Worm (Caenorhabditis elegans) whole organism, young adult: Measurements from ENCODE around the gene chc-1.

Source experiments
- B0019.2 ChIP-seq: fragments of 200-800 bp; sonication (Bioruptor generic); conservative IDR thresholded peaks from 2 replicates; pipeline ENCODE4 v1.3.6; 2022; ENCODE audit warnings: missing genetic modification reagents, missing genetic modification characterization, missing compliant biosample characterization
- B0261.1 ChIP-seq: sonication (generic microtip); optimal IDR thresholded peaks from 2 replicates; lab custom pipeline; 2016; ENCODE audit warnings: mild to moderate bottlenecking, missing genetic modification characterization, moderate library complexity, missing compliant biosample characterization
- B0336.3 ChIP-seq: fragments of 200-800 bp; sonication (Bioruptor generic); IDR thresholded peaks from 2 replicates; pipeline ENCODE4 v1.3.6; 2022; ENCODE audit warnings: missing genetic modification characterization, missing compliant biosample characterization
- C06A6.2 ChIP-seq: fragments of 200-800 bp; sonication (Bioruptor generic); conservative IDR thresholded peaks from 2 replicates; pipeline ENCODE4 v1.3.6; 2022; ENCODE audit warnings: missing genetic modification characterization, missing compliant biosample characterization
- C17E4.6 ChIP-seq: fragments of 200-800 bp; sonication (Bioruptor generic); IDR thresholded peaks from 2 replicates; pipeline ENCODE4 v1.3.6; 2022; ENCODE audit warnings: missing genetic modification reagents, missing genetic modification characterization, missing compliant biosample characterization
- F10E7.11 ChIP-seq: sonication (generic microtip); optimal IDR thresholded peaks from 2 replicates; lab custom pipeline; 2017; ENCODE audit warnings: mild to moderate bottlenecking, missing genetic modification characterization, moderate library complexity, missing compliant biosample characterization
- F23B12.7 ChIP-seq: sonication (generic microtip); optimal IDR thresholded peaks from 2 replicates; lab custom pipeline; 2017; ENCODE audit warnings: missing genetic modification characterization, mild to moderate bottlenecking, missing compliant biosample characterization, antibody characterized with exemption, moderate library complexity; ENCODE audit not compliant: insufficient read depth
- F33H1.4 ChIP-seq: fragments of 200-800 bp; sonication (Bioruptor generic); IDR thresholded peaks from 2 replicates; pipeline ENCODE4 v1.3.6; 2022; ENCODE audit warnings: missing genetic modification reagents, missing genetic modification characterization, missing compliant biosample characterization
- F39B2.1 ChIP-seq: fragments of 200-800 bp; sonication (Bioruptor generic); IDR thresholded peaks from 2 replicates; pipeline ENCODE4 v1.3.6; 2022; ENCODE audit warnings: missing genetic modification reagents, missing genetic modification characterization, missing compliant biosample characterization
- F55B11.4 ChIP-seq: sonication (generic microtip); optimal IDR thresholded peaks from 2 replicates; lab custom pipeline; 2016; ENCODE audit warnings: missing compliant biosample characterization, missing genetic modification characterization, borderline replicate concordance; ENCODE audit not compliant: insufficient read depth
- F57A8.1 ChIP-seq: fragments of 200-800 bp; sonication (Bioruptor generic); optimal IDR thresholded peaks from 2 replicates; lab custom pipeline; 2018; ENCODE audit warnings: mild to moderate bottlenecking, missing genetic modification characterization, moderate library complexity, missing compliant biosample characterization
- F57C9.4 ChIP-seq: sonication (generic microtip); optimal IDR thresholded peaks from 2 replicates; lab custom pipeline; 2017; ENCODE audit warnings: mild to moderate bottlenecking, missing genetic modification characterization, missing compliant biosample characterization
- K12H6.12 ChIP-seq: fragments of 200-800 bp; sonication (Bioruptor generic); optimal IDR thresholded peaks from 2 replicates; lab custom pipeline; 2018; ENCODE audit warnings: mild to moderate bottlenecking, missing genetic modification characterization, missing compliant biosample characterization
- T26A5.8 ChIP-seq: sonication (generic microtip); optimal IDR thresholded peaks from 2 replicates; lab custom pipeline; 2016; ENCODE audit warnings: missing genetic modification characterization, missing compliant biosample characterization
- Y53F4B.3 ChIP-seq: fragments of 200-800 bp; sonication (Bioruptor generic); IDR thresholded peaks from 2 replicates; pipeline ENCODE4 v1.3.6; 2022; ENCODE audit warnings: missing genetic modification reagents, missing genetic modification characterization, missing compliant biosample characterization
- Y56A3A.18 ChIP-seq: fragments of 200-800 bp; sonication (Bioruptor generic); IDR thresholded peaks from 2 replicates; pipeline ENCODE4 v1.3.6; 2022; ENCODE audit warnings: missing genetic modification reagents, missing genetic modification characterization, missing compliant biosample characterization
- Y79H2A.3 ChIP-seq: fragments of 200-800 bp; sonication (Bioruptor generic); conservative IDR thresholded peaks from 2 replicates; pipeline ENCODE4 v1.3.6; 2022; ENCODE audit warnings: missing genetic modification reagents, missing genetic modification characterization, missing compliant biosample characterization
- ama-1 ChIP-seq, 3 experiments: fragments of 150-350 bp in 1 of 3; sonication (generic microtip) in 2 of 3; optimal IDR thresholded peaks; 2 replicates each; lab custom pipeline; 2014 to 2018; ENCODE audit warnings: missing biosample characterization in 2 of 3, missing genetic modification characterization in 2 of 3, missing genetic modification reagents in 2 of 3
- atf-7 ChIP-seq: sonication (generic microtip); optimal IDR thresholded peaks from 2 replicates; lab custom pipeline; 2017; ENCODE audit warnings: mild to moderate bottlenecking, missing genetic modification characterization, missing compliant biosample characterization
- cebp-1 ChIP-seq, 2 experiments: fragments of 200-800 bp in 1 of 2; sonication (Bioruptor generic) in 1 of 2; sonication (generic microtip) in 1 of 2; IDR thresholded peaks in 1 of 2; optimal IDR thresholded peaks in 1 of 2; 2 replicates each; pipeline versions ENCODE4 v1.3.6 to Lab custom; 2017 to 2022; ENCODE audit warnings: missing compliant biosample characterization in 2 of 2, missing genetic modification characterization in 2 of 2, mild to moderate bottlenecking in 1 of 2, missing genetic modification reagents in 1 of 2, moderate library complexity in 1 of 2
- ceh-79 ChIP-seq: sonication (generic microtip); optimal IDR thresholded peaks from 2 replicates; lab custom pipeline; 2017; ENCODE audit warnings: mild to moderate bottlenecking, missing genetic modification characterization, missing compliant biosample characterization
- egl-18 ChIP-seq: fragments of 200-800 bp; sonication (Bioruptor generic); IDR thresholded peaks from 2 replicates; pipeline ENCODE4 v1.3.6; 2022; ENCODE audit warnings: missing genetic modification reagents, missing genetic modification characterization, missing compliant biosample characterization
- fkh-3 ChIP-seq: sonication (generic microtip); optimal IDR thresholded peaks from 2 replicates; lab custom pipeline; 2016; ENCODE audit warnings: mild to moderate bottlenecking, missing genetic modification characterization, missing compliant biosample characterization
- him-1 ChIP-seq: sonication (generic microtip); optimal IDR thresholded peaks from 2 replicates; lab custom pipeline; 2016; ENCODE audit warnings: missing genotype, missing genetic modification reagents, missing genetic modification characterization, missing compliant biosample characterization
- hlh-26 ChIP-seq: fragments of 200-800 bp; sonication (Bioruptor generic); conservative IDR thresholded peaks from 2 replicates; pipeline ENCODE4 v1.3.6; 2022; ENCODE audit warnings: missing genetic modification reagents, missing genetic modification characterization, missing compliant biosample characterization
- lag-1 ChIP-seq: fragments of 200-800 bp; sonication (Bioruptor generic); IDR thresholded peaks from 2 replicates; pipeline ENCODE4 v1.3.6; 2022; ENCODE audit warnings: missing genetic modification reagents, missing genetic modification characterization, missing compliant biosample characterization
- lin-40 ChIP-seq: sonication (generic microtip); optimal IDR thresholded peaks from 2 replicates; lab custom pipeline; 2016; ENCODE audit warnings: missing genetic modification characterization, mild to moderate bottlenecking, missing compliant biosample characterization, missing genotype, missing genetic modification reagents
- lsy-27 ChIP-seq: sonication (generic microtip); optimal IDR thresholded peaks from 2 replicates; lab custom pipeline; 2017; ENCODE audit warnings: missing genetic modification characterization, mild to moderate bottlenecking, missing compliant biosample characterization, antibody characterized with exemption, missing genotype, borderline replicate concordance; ENCODE audit not compliant: insufficient read depth
- madf-10 ChIP-seq: sonication (generic microtip); optimal IDR thresholded peaks from 2 replicates; lab custom pipeline; 2016; ENCODE audit warnings: mild to moderate bottlenecking, missing genetic modification characterization, missing compliant biosample characterization
- mcd-1 ChIP-seq: fragments of 200-800 bp; sonication (Bioruptor generic); IDR thresholded peaks from 2 replicates; pipeline ENCODE4 v1.3.6; 2022; ENCODE audit warnings: missing genetic modification reagents, missing genetic modification characterization, missing compliant biosample characterization
- mes-4 ChIP-seq: sonication (generic microtip); optimal IDR thresholded peaks from 2 replicates; lab custom pipeline; 2016; ENCODE audit warnings: missing genotype, missing genetic modification characterization, missing compliant biosample characterization
- mxl-1 ChIP-seq: sonication (generic microtip); optimal IDR thresholded peaks from 2 replicates; lab custom pipeline; 2016; ENCODE audit warnings: missing genetic modification characterization, missing compliant biosample characterization
- nfya-2 ChIP-seq: fragments of 200-800 bp; sonication (Bioruptor generic); IDR thresholded peaks from 2 replicates; pipeline ENCODE4 v1.3.6; 2022; ENCODE audit warnings: missing genetic modification reagents, missing genetic modification characterization, missing compliant biosample characterization
- nhr-27 ChIP-seq: fragments of 200-800 bp; sonication (Bioruptor generic); optimal IDR thresholded peaks from 2 replicates; lab custom pipeline; 2018; ENCODE audit warnings: mild to moderate bottlenecking, missing genetic modification characterization, moderate library complexity, missing compliant biosample characterization
- nhr-80 ChIP-seq: sonication (generic microtip); optimal IDR thresholded peaks from 2 replicates; lab custom pipeline; 2016; ENCODE audit warnings: missing genetic modification characterization, missing compliant biosample characterization
- pha-4 ChIP-seq: fragments of 150-350 bp; sonication (generic microtip); optimal IDR thresholded peaks from 2 replicates; lab custom pipeline; 2014; ENCODE audit warnings: missing biosample characterization, missing genetic modification reagents, missing genetic modification characterization
- rpc-1 ChIP-seq, 2 experiments: fragments of 150-350 bp in 1 of 2; sonication (generic microtip) in 1 of 2; optimal IDR thresholded peaks; 2 replicates each; lab custom pipeline; 2014 to 2018; ENCODE audit warnings: missing biosample characterization in 1 of 2, missing genetic modification characterization in 1 of 2, missing genetic modification reagents in 1 of 2, missing genotype in 1 of 2
- snpc-1.1 ChIP-seq: sonication (generic microtip); optimal IDR thresholded peaks from 2 replicates; lab custom pipeline; 2017; ENCODE audit warnings: missing genetic modification characterization, mild to moderate bottlenecking, missing compliant biosample characterization, antibody characterized with exemption, moderate library complexity, missing genotype, missing genetic modification reagents; ENCODE audit not compliant: insufficient read depth
- somi-1 ChIP-seq: fragments of 200-800 bp; sonication (Bioruptor generic); optimal IDR thresholded peaks from 2 replicates; lab custom pipeline; 2018; ENCODE audit warnings: mild to moderate bottlenecking, missing genetic modification characterization, missing compliant biosample characterization
- sptf-2 ChIP-seq: fragments of 200-800 bp; sonication (Bioruptor generic); optimal IDR thresholded peaks from 2 replicates; lab custom pipeline; 2018; ENCODE audit warnings: mild to moderate bottlenecking, missing genetic modification characterization, missing compliant biosample characterization
- tbp1 ChIP-seq: fragments of 200-800 bp; sonication (Bioruptor generic); optimal IDR thresholded peaks from 2 replicates; lab custom pipeline; 2018; ENCODE audit warnings: mild to moderate bottlenecking, missing genetic modification characterization, missing compliant biosample characterization
- tlf-1 ChIP-seq: fragments of 200-800 bp; sonication (Bioruptor generic); optimal IDR thresholded peaks from 2 replicates; lab custom pipeline; 2018; ENCODE audit warnings: mild to moderate bottlenecking, missing genetic modification characterization, missing compliant biosample characterization
- unc-130 ChIP-seq: sonication (generic microtip); optimal IDR thresholded peaks from 2 replicates; lab custom pipeline; 2016; ENCODE audit warnings: missing genetic modification reagents, missing genetic modification characterization, missing compliant biosample characterization
- unc-62 ChIP-seq: fragments of 150-350 bp; optimal IDR thresholded peaks from 2 replicates; lab custom pipeline; 2014; ENCODE audit warnings: missing biosample characterization, missing genetic modification reagents, missing genetic modification characterization
- ztf-18 ChIP-seq: sonication (generic microtip); optimal IDR thresholded peaks from 2 replicates; lab custom pipeline; 2016; ENCODE audit warnings: missing genotype, mild to moderate bottlenecking, missing genetic modification characterization, missing compliant biosample characterization
- ztf-26 ChIP-seq: sonication (generic microtip); optimal IDR thresholded peaks from 2 replicates; lab custom pipeline; 2017; ENCODE audit warnings: missing genetic modification characterization, missing compliant biosample characterization
- ztf-28 ChIP-seq: fragments of 200-800 bp; sonication (Bioruptor generic); IDR thresholded peaks from 2 replicates; pipeline ENCODE4 v1.3.6; 2022; ENCODE audit warnings: missing genetic modification reagents, missing genetic modification characterization, missing compliant biosample characterization

chc-1 gene

DNA sequence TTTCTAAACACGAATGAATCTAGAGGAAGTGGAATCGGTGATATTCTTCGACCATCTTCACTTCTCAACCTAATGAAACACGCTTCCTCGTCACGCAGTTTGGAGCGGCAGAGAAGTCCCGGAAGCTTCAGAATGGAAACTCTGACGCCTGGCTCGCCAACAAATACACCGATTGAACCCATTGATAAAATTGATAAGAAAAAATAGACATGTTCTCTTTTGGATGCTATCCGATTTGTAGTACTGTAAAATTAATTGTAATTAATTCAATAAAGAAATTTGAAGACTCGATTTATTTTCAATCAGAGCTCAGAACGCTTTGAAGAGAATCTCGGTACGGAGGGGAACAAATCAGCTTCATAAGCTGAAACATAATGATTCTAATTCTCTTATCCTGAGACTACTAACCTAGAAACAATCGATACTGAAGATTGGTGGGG, 10.9 kb downstream of the chc-1 start (continued):
- TF ChIP-seq snpc-1.1 (peak; percentile 45), F33H1.4 (GFP tag; lab: Robert Waterston, UW) (peak; percentile 47), ztf-28 (GFP tag; lab: Robert Waterston, UW) (no peak), somi-1 (peak; percentile 73), lag-1 (no peak), Y79H2A.3 (GFP tag; lab: Robert Waterston, UW) (0 out of 2 replicates have a peak, but pooled peaks have one; percentile 42), egl-18 (GFP tag; lab: Robert Waterston, UW) (0 out of 2 replicates have a peak, but pooled peaks have one; percentile 18), fkh-3 (tag; lab: Kevin White, UChicago) (peak; percentile 51), nhr-80 (tag; lab: Kevin White, UChicago) (peak; percentile 54), K12H6.12 (tag; lab: Kevin White, UChicago) (no peak), atf-7 (tag; lab: Kevin White, UChicago) (peak; percentile 90), F10E7.11 (tag; lab: Kevin White, UChicago) (peak; percentile 75), B0019.2 (no peak), B0261.1 (tag; lab: Kevin White, UChicago) (peak; percentile 11), nfya-2 (GFP tag; lab: Robert Waterston, UW) (0 out of 2 replicates have a peak, but pooled peaks have one; percentile 26), mes-4 (tag; lab: Kevin White, UChicago) (no peak), tbp1 (GFP tag; lab: Kevin White, UChicago) (peak; percentile 63), C17E4.6 (GFP tag; lab: Robert Waterston, UW) (peak; percentile 28; the same call in 1 of the 2 replicates), sptf-2 (GFP tag; lab: Kevin White, UChicago) (no peak), B0336.3 (GFP tag; lab: Robert Waterston, UW) (peak; percentile 96), rpc-1 (optimal IDR thresholded peaks at IDR 0.05; lab: Kevin White, UChicago) (no peak), rpc-1 (tag; optimal IDR thresholded peaks at IDR 0.05; lab: Kevin White, UChicago) (no peak), F57C9.4 (tag; lab: Kevin White, UChicago) (peak; percentile 25), F55B11.4 (tag; lab: Kevin White, UChicago) (no peak), C06A6.2 (GFP tag; lab: Robert Waterston, UW) (peak; percentile 58; the same call in 1 of the 2 replicates), nhr-27 (tag; lab: Kevin White, UChicago) (no peak), F57A8.1 (peak; percentile 11), Y53F4B.3 (no peak), lsy-27 (tag; lab: Kevin White, UChicago) (no peak), F23B12.7 (tag; lab: Kevin White, UChicago) (no peak), ztf-18 (tag; lab: Kevin White, UChicago) (peak; percentile 16), mcd-1 (GFP tag; lab: Robert Waterston, UW) (peak; percentile 59), mxl-1 (peak; percentile 45), him-1 (no peak), ceh-79 (tag; lab: Kevin White, UChicago) (peak; percentile 44), pha-4 (no peak), hlh-26 (GFP tag; lab: Robert Waterston, UW) (no peak), T26A5.8 (tag; lab: Kevin White, UChicago) (peak; percentile 22), lin-40 (tag; lab: Kevin White, UChicago) (peak; percentile 69), F39B2.1 (GFP tag; lab: Robert Waterston, UW) (no peak), ama-1 (optimal IDR thresholded peaks at IDR 0.05; lab: Kevin White, UChicago) (peak; percentile 95), ama-1 (GFP tag; optimal IDR thresholded peaks at IDR 0.05; lab: Kevin White, UChicago) (peak; percentile 61 to 77), Y56A3A.18 (GFP tag; lab: Robert Waterston, UW) (peak; percentile 94), ztf-26 (peak; percentile 68), madf-10 (tag; lab: Kevin White, UChicago) (peak; percentile 81), unc-130 (GFP tag; lab: Kevin White, UChicago) (peak; percentile 21), cebp-1 (GFP tag; IDR thresholded peaks at IDR 0.05; lab: Robert Waterston, UW) (peak; percentile 54; the same call in 1 of the 2 replicates), cebp-1 (tag; optimal IDR thresholded peaks at IDR 0.05; lab: Kevin White, UChicago) (peak; percentile 88), tlf-1 (peak; percentile 93), unc-62 (GFP tag; lab: Kevin White, UChicago) (no peak)
